Fruit fly (Drosophila melanogaster) whole organism, pupa: Measurements from ENCODE around the gene Vm32E.

Source experiments
- CG15710 ChIP-seq: fragments of 200-800 bp; sonication (Bioruptor generic); optimal IDR thresholded peaks from 2 replicates; lab custom pipeline; 2018; ENCODE audit warnings: missing biosample characterization, mild to moderate bottlenecking, missing genetic modification characterization, moderate library complexity
- CG32121 ChIP-seq: fragments of 200-800 bp; sonication (Bioruptor generic); IDR thresholded peaks from 2 replicates; pipeline ENCODE4 v1.3.6; 2022; ENCODE audit warnings: missing biosample characterization, missing genetic modification characterization
- Pif1B ChIP-seq: fragments of 200-800 bp; sonication (Bioruptor generic); optimal IDR thresholded peaks from 3 replicates; lab custom pipeline; 2016; ENCODE audit warnings: missing biosample characterization, missing genetic modification characterization
- rn ChIP-seq: fragments of 200-800 bp; sonication (Bioruptor generic); IDR thresholded peaks from 2 replicates; pipeline ENCODE4 v1.3.6; 2022; ENCODE audit warnings: missing biosample characterization, missing genetic modification characterization

DNA sequence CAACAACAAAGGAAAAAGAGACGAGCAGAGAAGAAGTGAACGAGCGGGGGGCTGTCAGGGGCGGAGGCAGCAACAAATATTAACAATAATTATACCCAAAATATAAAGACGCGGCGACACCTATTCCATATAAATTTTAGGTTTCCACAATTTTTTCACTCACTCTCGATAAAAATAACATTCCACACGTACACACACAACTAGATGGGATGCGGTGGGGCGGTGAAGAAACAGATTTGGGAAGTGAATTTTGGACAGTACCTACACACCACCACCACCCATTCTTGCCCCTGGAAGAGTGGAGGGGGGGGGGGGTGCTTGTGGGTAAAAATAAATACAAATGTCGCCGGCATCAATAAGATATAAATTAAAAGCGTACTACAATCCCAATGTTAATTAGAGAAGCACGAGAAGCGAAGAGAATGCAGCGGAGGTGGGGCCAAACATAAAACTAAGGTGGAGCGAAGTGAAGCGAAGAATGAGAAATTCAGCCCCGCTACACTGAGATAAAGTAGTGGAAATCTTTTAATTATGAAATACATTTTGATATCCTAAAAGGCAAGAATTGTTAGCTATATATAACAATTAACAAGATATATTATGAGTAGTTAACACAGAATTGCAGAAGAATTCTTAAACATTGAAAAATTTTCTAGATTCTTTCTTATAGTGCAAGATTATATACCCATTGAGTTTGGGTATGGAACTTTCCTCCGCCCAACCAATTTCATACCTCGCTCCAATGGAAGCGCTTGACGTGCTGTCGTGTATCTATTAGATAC lies 37.3 kb upstream of the Vm32E start:
- TF ChIP-seq CG15710 (tag; lab: Kevin White, UChicago), result no peak
- no peak for TF ChIP-seq rn (GFP tag; lab: Robert Waterston, UW)
- no peak for TF ChIP-seq Pif1B (GFP tag; lab: Kevin White, UChicago)
- no peak for TF ChIP-seq CG32121
